Worm (Caenorhabditis elegans) whole organism, late embryonic: ENCODE measurements around the gene hsp-90.

ENCODE experiments used
- ama-1 ChIP-seq: fragments of 150-350 bp; optimal IDR thresholded peaks from 2 replicates; lab custom pipeline; 2014
- ceh-19 ChIP-seq: fragments of 200-800 bp; sonication (Bioruptor generic); optimal IDR thresholded peaks from 2 replicates; lab custom pipeline; 2018; ENCODE audit warnings: mild to moderate bottlenecking, missing genetic modification characterization, missing compliant biosample characterization
- che-1 ChIP-seq: sonication (generic microtip); optimal IDR thresholded peaks from 2 replicates; lab custom pipeline; 2016; ENCODE audit warnings: mild to moderate bottlenecking, missing genetic modification characterization, missing compliant biosample characterization
- elt-4 ChIP-seq: sonication (generic microtip); optimal IDR thresholded peaks from 2 replicates; lab custom pipeline; 2016; ENCODE audit warnings: missing genetic modification characterization, missing compliant biosample characterization
- lim-6 ChIP-seq: sonication (generic microtip); optimal IDR thresholded peaks from 2 replicates; lab custom pipeline; 2016; ENCODE audit warnings: missing genetic modification characterization, missing compliant biosample characterization
- nhr-11 ChIP-seq: fragments of 150-350 bp; optimal IDR thresholded peaks from 2 replicates; lab custom pipeline; 2014; ENCODE audit warnings: missing biosample characterization, missing genetic modification characterization
- sox-2 ChIP-seq: fragments of 200-800 bp; sonication (Bioruptor generic); IDR thresholded peaks from 2 replicates; pipeline ENCODE4 v1.3.6; 2022; ENCODE audit warnings: missing genetic modification reagents, missing genetic modification characterization, missing compliant biosample characterization
- sox-4 ChIP-seq: sonication (generic microtip); optimal IDR thresholded peaks from 2 replicates; lab custom pipeline; 2017; ENCODE audit warnings: mild to moderate bottlenecking, missing genetic modification characterization, inconsistent platforms, missing compliant biosample characterization

ce11 chrV:14719491-14719890, 34.8 kb downstream of the hsp-90 start, which contains the start of gene R08A2.1:
- TF ChIP-seq nhr-11 (no peak), lim-6 (tag; lab: Kevin White, UChicago) (no peak), ceh-19 (GFP tag; lab: Kevin White, UChicago) (no peak), che-1 (no peak), ama-1 (lab: Kevin White, UChicago) (no peak), sox-2 (GFP tag; lab: Robert Waterston, UW) (no peak), sox-4 (tag; lab: Kevin White, UChicago) (no peak), elt-4 (no peak)
